Fruit fly (Drosophila melanogaster): ENCODE results near the gene CG13288.

CG13288 gene

dm6 chr3L:5947110-5947731 is 40.0 kb downstream of the CG13288 start (continued):
- peak; percentile 4 for TF ChIP-seq HLHmδ (GFP tag; optimal IDR thresholded peaks at IDR 0.05)
- no peak for TF ChIP-seq CG17361 (GFP tag; IDR thresholded peaks at IDR 0.05)
- no peak for TF ChIP-seq Fer1 (GFP tag; optimal IDR thresholded peaks at IDR 0.05)
- TF ChIP-seq Sox102F (GFP tag; optimal IDR thresholded peaks at IDR 0.05): no peak
- TF ChIP-seq CG3065 (GFP tag; optimal IDR thresholded peaks at IDR 0.05): no peak
- no peak for TF ChIP-seq zfh1 (GFP tag; IDR thresholded peaks at IDR 0.05)
- no peak for TF ChIP-seq CG30403 (GFP tag; optimal IDR thresholded peaks at IDR 0.05)
- TF ChIP-seq wek (GFP tag; optimal IDR thresholded peaks at IDR 0.05): peak; percentile 10
- TF ChIP-seq CG10565 (GFP tag; optimal IDR thresholded peaks at IDR 0.05): no peak
- peak; percentile 57 for TF ChIP-seq sd (tag; optimal IDR thresholded peaks at IDR 0.05)
- no peak for TF ChIP-seq CG2678 (tag; optimal IDR thresholded peaks at IDR 0.05)
- TF ChIP-seq dmrt99B (tag; optimal IDR thresholded peaks at IDR 0.05): no peak
- TF ChIP-seq CG10267 (tag; optimal IDR thresholded peaks at IDR 0.05): no peak
- no peak for TF ChIP-seq CG2889 (GFP tag; IDR thresholded peaks at IDR 0.05)
- TF ChIP-seq Stat92E (GFP tag; optimal IDR thresholded peaks at IDR 0.05): peak in 1 of 3 experiments; percentile 62
- TF ChIP-seq CG8359 (GFP tag; optimal IDR thresholded peaks at IDR 0.05; ENCODE audit: borderline replicate concordance): peak; percentile 9
- TF ChIP-seq CG10431 (GFP tag; optimal IDR thresholded peaks at IDR 0.05): no peak
- TF ChIP-seq B-H2 (GFP tag; optimal IDR thresholded peaks at IDR 0.05): no peak
- peak; percentile 85 for TF ChIP-seq kni (GFP tag; optimal IDR thresholded peaks at IDR 0.05)
- peak; percentile 37 for TF ChIP-seq exex (tag; optimal IDR thresholded peaks at IDR 0.05)
- TF ChIP-seq grn (GFP tag; optimal IDR thresholded peaks at IDR 0.05): peak; percentile 97
- peak; percentile 91 for TF ChIP-seq D19A (tag; optimal IDR thresholded peaks at IDR 0.05)
- no peak for TF ChIP-seq CG4730 (GFP tag; IDR thresholded peaks at IDR 0.05)
- no peak for TF ChIP-seq CG10462 (GFP tag; optimal IDR thresholded peaks at IDR 0.05)
- no peak for TF ChIP-seq dpn (GFP tag; optimal IDR thresholded peaks at IDR 0.05)
- no peak for TF ChIP-seq HHEX (GFP tag; optimal IDR thresholded peaks at IDR 0.05)
- TF ChIP-seq Vsx1 (GFP tag; optimal IDR thresholded peaks at IDR 0.05): peak; percentile 26
- peak; percentile 21 for TF ChIP-seq CG3407 (GFP tag; optimal IDR thresholded peaks at IDR 0.05)
- no peak for TF ChIP-seq CG15269 (tag; optimal IDR thresholded peaks at IDR 0.05)
- peak; percentile 1 for TF ChIP-seq nerfin-1 (tag; optimal IDR thresholded peaks at IDR 0.05)
- TF ChIP-seq fd64A (GFP tag; optimal IDR thresholded peaks at IDR 0.05): peak; percentile 64
- TF ChIP-seq sens (GFP tag): peak; percentile 64
- peak; percentile 42 for TF ChIP-seq odd (GFP tag; optimal IDR thresholded peaks at IDR 0.05)
- peak; percentile 15 for TF ChIP-seq Sry-β (GFP tag; optimal IDR thresholded peaks at IDR 0.05)
- peak; percentile 12 for TF ChIP-seq CG14710 (tag; optimal IDR thresholded peaks at IDR 0.05)
- peak in 1 of 2 experiments; percentile 46 for TF ChIP-seq eve (GFP tag; optimal IDR thresholded peaks at IDR 0.05)
- TF ChIP-seq CG17612 (GFP tag; IDR thresholded peaks at IDR 0.05): no peak
- no peak for TF ChIP-seq CG17385 (GFP tag; optimal IDR thresholded peaks at IDR 0.05)
- no peak for TF ChIP-seq Hr39 (optimal IDR thresholded peaks at IDR 0.05)
- peak; percentile 9 for TF ChIP-seq CG18262 (tag; optimal IDR thresholded peaks at IDR 0.05)
- TF ChIP-seq fd3F (GFP tag; optimal IDR thresholded peaks at IDR 0.05): no peak
- TF ChIP-seq chinmo (GFP tag; IDR thresholded peaks at IDR 0.05; ENCODE audit: partially characterized antibody): no peak
- peak; percentile 3 for TF ChIP-seq sqz (GFP tag; optimal IDR thresholded peaks at IDR 0.05)
- TF ChIP-seq dmrt11E (tag; optimal IDR thresholded peaks at IDR 0.05): peak; percentile 5
- no peak for TF ChIP-seq ab (GFP tag; optimal IDR thresholded peaks at IDR 0.05)
